Worm (Caenorhabditis elegans) whole organism, L4 larva: ENCODE measurements around the gene T27E4.7.

Experiments
- F44E2.7 ChIP-seq: fragments of 200-800 bp; sonication (Bioruptor generic); IDR thresholded peaks from 2 replicates; pipeline ENCODE4 v2.1.2; 2022; ENCODE audit warnings: missing genetic modification characterization, missing compliant biosample characterization
- F49E8.2 ChIP-seq: sonication (generic microtip); optimal IDR thresholded peaks from 2 replicates; lab custom pipeline; 2016; ENCODE audit warnings: missing compliant biosample characterization, mild to moderate bottlenecking, missing genetic modification characterization, borderline replicate concordance
- T20F7.1 ChIP-seq: fragments of 200-800 bp; sonication (Bioruptor generic); optimal IDR thresholded peaks from 2 replicates; lab custom pipeline; 2018; ENCODE audit warnings: mild to moderate bottlenecking, missing genetic modification characterization, missing compliant biosample characterization
- Y5F2A.4 ChIP-seq: fragments of 200-800 bp; sonication (Bioruptor generic); optimal IDR thresholded peaks from 2 replicates; lab custom pipeline; 2018; ENCODE audit warnings: mild to moderate bottlenecking, missing genetic modification characterization, missing compliant biosample characterization
- Y75B8A.6 ChIP-seq: fragments of 200-800 bp; sonication (Bioruptor generic); IDR thresholded peaks from 2 replicates; pipeline ENCODE4 v1.3.6; 2022; ENCODE audit warnings: missing genetic modification reagents, missing genetic modification characterization, missing compliant biosample characterization
- aha-1 ChIP-seq: fragments of 150-350 bp; peaks from one replicate; lab custom pipeline; 2014; ENCODE audit warnings: missing biosample characterization, missing genetic modification characterization
- ceh-32 ChIP-seq: sonication (generic microtip); optimal IDR thresholded peaks from 2 replicates; lab custom pipeline; 2016; ENCODE audit warnings: mild to moderate bottlenecking, missing genetic modification characterization, missing compliant biosample characterization; ENCODE audit not compliant: poor library complexity
- ceh-82 ChIP-seq: sonication (generic microtip); optimal IDR thresholded peaks from 2 replicates; lab custom pipeline; 2017; ENCODE audit warnings: missing biosample characterization, missing genetic modification characterization
- ctbp-1 ChIP-seq: fragments of 200-800 bp; sonication (Bioruptor generic); IDR thresholded peaks from 2 replicates; pipeline ENCODE4 v1.3.6; 2022; ENCODE audit warnings: missing genetic modification reagents, missing genetic modification characterization, missing compliant biosample characterization
- daf-16 ChIP-seq, 3 experiments: sonication (generic microtip); optimal IDR thresholded peaks; 2 replicates each; lab custom pipeline; 2016 to 2017; ENCODE audit warnings: missing genetic modification characterization in 3 of 3, missing genetic modification reagents in 3 of 3, mild to moderate bottlenecking in 2 of 3, missing compliant biosample characterization in 2 of 3, missing biosample characterization in 1 of 3, moderate library complexity in 1 of 3
- daf-8 ChIP-seq: fragments of 200-800 bp; sonication (Bioruptor generic); IDR thresholded peaks from 2 replicates; pipeline ENCODE4 v1.3.6; 2022; ENCODE audit warnings: missing genetic modification characterization, missing compliant biosample characterization
- dmd-6 ChIP-seq: fragments of 200-800 bp; sonication (Bioruptor generic); IDR thresholded peaks from 2 replicates; pipeline ENCODE4 v1.3.6; 2022; ENCODE audit warnings: missing genetic modification reagents, missing genetic modification characterization, missing compliant biosample characterization
- duxl-1 ChIP-seq: sonication (generic microtip); optimal IDR thresholded peaks from 2 replicates; lab custom pipeline; 2016; ENCODE audit warnings: mild to moderate bottlenecking, missing genetic modification characterization, moderate library complexity, missing compliant biosample characterization; ENCODE audit not compliant: poor library complexity
- dve-1 ChIP-seq: sonication (generic microtip); optimal IDR thresholded peaks from 2 replicates; lab custom pipeline; 2017; ENCODE audit warnings: antibody characterized with exemption, mild to moderate bottlenecking, missing genetic modification characterization, missing compliant biosample characterization; ENCODE audit not compliant: insufficient read depth
- egl-27 ChIP-seq: sonication (generic microtip); optimal IDR thresholded peaks from 3 replicates; lab custom pipeline; 2017; ENCODE audit warnings: missing biosample characterization, missing genetic modification reagents, missing genetic modification characterization
- fkh-10 ChIP-seq: fragments of 150-350 bp; optimal IDR thresholded peaks from 2 replicates; lab custom pipeline; 2014; ENCODE audit warnings: missing biosample characterization, missing genetic modification reagents, missing genetic modification characterization
- fos-1 ChIP-seq: fragments of 150-350 bp; optimal IDR thresholded peaks from 2 replicates; lab custom pipeline; 2014; ENCODE audit warnings: missing biosample characterization, missing genetic modification characterization
- hif-1 ChIP-seq, 2 experiments: sonication (generic microtip); optimal IDR thresholded peaks; 2 replicates each; lab custom pipeline; 2016 to 2017; ENCODE audit warnings: missing compliant biosample characterization in 2 of 2, missing genetic modification characterization in 2 of 2, missing genetic modification reagents in 2 of 2, missing genotype in 2 of 2, mild to moderate bottlenecking in 1 of 2
- hlh-11 ChIP-seq: fragments of 200-800 bp; sonication (Bioruptor generic); optimal IDR thresholded peaks from 2 replicates; lab custom pipeline; 2018; ENCODE audit warnings: mild to moderate bottlenecking, missing genetic modification characterization, missing compliant biosample characterization
- hlh-30 ChIP-seq: sonication (generic microtip); optimal IDR thresholded peaks from 2 replicates; lab custom pipeline; 2017; ENCODE audit warnings: antibody characterized with exemption, mild to moderate bottlenecking, missing genetic modification characterization, missing compliant biosample characterization; ENCODE audit not compliant: insufficient read depth
- lin-13 ChIP-seq: fragments of 150-350 bp; optimal IDR thresholded peaks from 2 replicates; lab custom pipeline; 2014; ENCODE audit warnings: missing biosample characterization, missing genetic modification reagents, missing genetic modification characterization
- lir-3 ChIP-seq: sonication (generic microtip); optimal IDR thresholded peaks from 2 replicates; lab custom pipeline; 2016; ENCODE audit warnings: mild to moderate bottlenecking, missing genetic modification characterization, missing compliant biosample characterization
- lsy-2 ChIP-seq, 2 experiments: fragments of 150-350 bp in 1 of 2; sonication (generic microtip) in 1 of 2; optimal IDR thresholded peaks; 2 replicates each; lab custom pipeline; 2014 to 2017; ENCODE audit warnings: missing biosample characterization in 2 of 2, missing genetic modification characterization in 2 of 2
- mdl-1 ChIP-seq, 2 experiments: fragments of 150-350 bp in 1 of 2; sonication (generic microtip) in 1 of 2; optimal IDR thresholded peaks; 2 replicates each; lab custom pipeline; 2014 to 2017; ENCODE audit warnings: missing biosample characterization in 2 of 2, missing genetic modification characterization in 2 of 2
- mdt-29 ChIP-seq: fragments of 200-800 bp; sonication (Bioruptor generic); IDR thresholded peaks from 2 replicates; pipeline ENCODE4 v1.3.6; 2022; ENCODE audit warnings: missing genetic modification reagents, missing genetic modification characterization, missing compliant biosample characterization
- mep-1 ChIP-seq: fragments of 150-350 bp; sonication (generic microtip); optimal IDR thresholded peaks from 3 replicates; lab custom pipeline; 2014; ENCODE audit warnings: missing biosample characterization, missing genetic modification characterization
- mes-2 ChIP-seq: sonication (generic microtip); optimal IDR thresholded peaks from 2 replicates; lab custom pipeline; 2016; ENCODE audit warnings: missing genotype, mild to moderate bottlenecking, missing genetic modification characterization, missing compliant biosample characterization; ENCODE audit not compliant: poor library complexity, severe bottlenecking
- nhr-10 ChIP-seq: fragments of 150-350 bp; optimal IDR thresholded peaks from 2 replicates; lab custom pipeline; 2014; ENCODE audit warnings: missing biosample characterization, missing genetic modification characterization
- nhr-28 ChIP-seq: fragments of 150-350 bp; optimal IDR thresholded peaks from 2 replicates; lab custom pipeline; 2014; ENCODE audit warnings: missing biosample characterization, missing genetic modification characterization
- nhr-42 ChIP-seq: fragments of 200-800 bp; sonication (Bioruptor generic); IDR thresholded peaks from 2 replicates; pipeline ENCODE4 v1.3.6; 2022; ENCODE audit warnings: missing genetic modification characterization, missing compliant biosample characterization
- nhr-48 ChIP-seq: sonication (generic microtip); optimal IDR thresholded peaks from 2 replicates; lab custom pipeline; 2016; ENCODE audit warnings: mild to moderate bottlenecking, missing genetic modification characterization, missing compliant biosample characterization
- nhr-77 ChIP-seq: fragments of 150-350 bp; optimal IDR thresholded peaks from 2 replicates; lab custom pipeline; 2014; ENCODE audit warnings: missing biosample characterization, missing genetic modification characterization
- pha-4 ChIP-seq, 2 experiments: fragments of 150-350 bp in 1 of 2; fragments of 200-800 bp in 1 of 2; sonication (Bioruptor generic) in 1 of 2; IDR thresholded peaks in 1 of 2; optimal IDR thresholded peaks in 1 of 2; 2 replicates each; pipeline versions ENCODE4 v1.3.6 to Lab custom; 2014 to 2022; ENCODE audit warnings: missing genetic modification characterization in 2 of 2, missing genetic modification reagents in 2 of 2, missing biosample characterization in 1 of 2, missing compliant biosample characterization in 1 of 2
- php-3 ChIP-seq: fragments of 200-800 bp; sonication (Bioruptor generic); IDR thresholded peaks from 2 replicates; pipeline ENCODE4 v1.3.6; 2022; ENCODE audit warnings: missing genetic modification reagents, missing genetic modification characterization, missing compliant biosample characterization
- pqm-1 ChIP-seq: sonication (generic microtip); optimal IDR thresholded peaks from 2 replicates; lab custom pipeline; 2017; ENCODE audit warnings: missing biosample characterization, missing genetic modification characterization
- rbr-2 ChIP-seq: sonication (generic microtip); optimal IDR thresholded peaks from 2 replicates; lab custom pipeline; 2016; ENCODE audit warnings: missing genotype, missing genetic modification characterization, missing compliant biosample characterization
- snpc-1.2 ChIP-seq: fragments of 200-800 bp; sonication (Bioruptor generic); IDR thresholded peaks from 2 replicates; pipeline ENCODE4 v1.3.6; 2022; ENCODE audit warnings: missing genetic modification reagents, missing genetic modification characterization, missing compliant biosample characterization
- tag-97 ChIP-seq: fragments of 200-800 bp; sonication (Bioruptor generic); IDR thresholded peaks from 2 replicates; pipeline ENCODE4 v1.3.6; 2022; ENCODE audit warnings: missing genetic modification characterization, missing compliant biosample characterization
- tra-1 ChIP-seq: fragments of 200-800 bp; sonication (Bioruptor generic); IDR thresholded peaks from 2 replicates; pipeline ENCODE4 v1.3.6; 2022; ENCODE audit warnings: missing genetic modification reagents, missing genetic modification characterization, missing compliant biosample characterization
- unc-130 ChIP-seq: sonication (generic microtip); optimal IDR thresholded peaks from 2 replicates; lab custom pipeline; 2016; ENCODE audit warnings: missing genetic modification reagents, missing genetic modification characterization, missing compliant biosample characterization
- unc-62 ChIP-seq, 3 experiments: fragments of 150-350 bp in 1 of 3; sonication (generic microtip); optimal IDR thresholded peaks in 2 of 3; peaks in 1 of 3; 1 replicate in 1 of 3; 2 replicates in 2 of 3; lab custom pipeline; 2014 to 2017; ENCODE audit warnings: missing biosample characterization in 3 of 3, missing genetic modification characterization in 3 of 3, missing genetic modification reagents in 3 of 3, missing genotype in 1 of 3
- zfp-2 ChIP-seq: sonication (generic microtip); optimal IDR thresholded peaks from 2 replicates; lab custom pipeline; 2016; ENCODE audit warnings: mild to moderate bottlenecking, missing genetic modification characterization, missing compliant biosample characterization
- zfp-3 ChIP-seq: fragments of 200-800 bp; sonication (Bioruptor generic); conservative IDR thresholded peaks from 2 replicates; pipeline ENCODE4 v1.3.6; 2022; ENCODE audit warnings: missing genetic modification reagents, missing genetic modification characterization, missing compliant biosample characterization
- ztf-11 ChIP-seq: fragments of 150-350 bp; optimal IDR thresholded peaks from 2 replicates; lab custom pipeline; 2014; ENCODE audit warnings: missing biosample characterization, missing genetic modification characterization

The T27E4.7 gene

ce11 chrV:9075827-9076226 lies 295 bp downstream of the T27E4.7 start (continued):
- TF ChIP-seq snpc-1.2 (no peak), lir-3 (tag; lab: Kevin White, UChicago) (no peak), zfp-2 (tag; lab: Kevin White, UChicago) (no peak), lin-13 (no peak), hlh-30 (tag; lab: Kevin White, UChicago) (peak; percentile 38), mdl-1 (tag; optimal IDR thresholded peaks at IDR 0.05; lab: Kevin White, UChicago) (peak in 1 of 2 experiments; percentile 32), ceh-32 (tag; lab: Kevin White, UChicago) (no peak), T20F7.1 (no peak), pqm-1 (tag; lab: Kevin White, UChicago) (no peak), nhr-28 (tag; lab: Kevin White, UChicago) (peak; percentile 25), duxl-1 (no peak), F44E2.7 (GFP tag; lab: Robert Waterston, UW) (no peak), unc-130 (GFP tag; lab: Kevin White, UChicago) (no peak), ctbp-1 (GFP tag; lab: Robert Waterston, UW) (no peak), Y5F2A.4 (GFP tag; lab: Kevin White, UChicago) (no peak), F49E8.2 (no peak), nhr-48 (tag; lab: Kevin White, UChicago) (no peak), nhr-77 (tag; lab: Kevin White, UChicago) (no peak), rbr-2 (tag; lab: Kevin White, UChicago) (no peak), Y75B8A.6 (GFP tag; lab: Robert Waterston, UW) (no peak), ceh-82 (tag; lab: Kevin White, UChicago) (no peak), daf-8 (no peak), tag-97 (GFP tag; lab: Robert Waterston, UW) (no peak), mes-2 (no peak), egl-27 (tag; lab: Kevin White, UChicago) (no peak), mdt-29 (GFP tag; lab: Robert Waterston, UW) (no peak), ztf-11 (tag; lab: Kevin White, UChicago) (no peak)

ce11 chrV:9074360-9074834 lies 1.7 kb downstream of the T27E4.7 start:
- TF ChIP-seq hif-1 (tag; optimal IDR thresholded peaks at IDR 0.05; lab: Kevin White, UChicago) (peak in 1 of 2 experiments; percentile 40), fos-1 (tag; lab: Kevin White, UChicago) (peak; percentile 80), dmd-6 (GFP tag; lab: Robert Waterston, UW) (peak; percentile 34; the same call in 1 of the 2 replicates), daf-8 (no peak), daf-16 (GFP tag; optimal IDR thresholded peaks at IDR 0.05; lab: Kevin White, UChicago) (no peak), daf-16 (tag; optimal IDR thresholded peaks at IDR 0.05; lab: Kevin White, UChicago) (peak; percentile 95), fkh-10 (GFP tag; lab: Kevin White, UChicago) (no peak), lsy-2 (tag; optimal IDR thresholded peaks at IDR 0.05; lab: Kevin White, UChicago) (peak; percentile 16 to 27), php-3 (peak; percentile 76), mep-1 (tag; lab: Kevin White, UChicago) (peak; percentile 59), unc-62 (GFP tag; optimal IDR thresholded peaks at IDR 0.05 in 1 of 2; lab: Kevin White, UChicago) (peak in 1 of 2 experiments; percentile 66), unc-62 (tag; optimal IDR thresholded peaks at IDR 0.05; lab: Kevin White, UChicago) (no peak), nhr-77 (tag; lab: Kevin White, UChicago) (peak; percentile 87), nhr-42 (GFP tag; lab: Robert Waterston, UW) (no peak), nhr-48 (tag; lab: Kevin White, UChicago) (peak; percentile 31), nhr-28 (tag; lab: Kevin White, UChicago) (peak; percentile 68), nhr-10 (tag; lab: Kevin White, UChicago) (peak; percentile 41), aha-1 (tag; lab: Kevin White, UChicago) (peak; percentile 96), tra-1 (GFP tag; lab: Robert Waterston, UW) (no peak), tag-97 (GFP tag; lab: Robert Waterston, UW) (no peak), hlh-30 (tag; lab: Kevin White, UChicago) (peak; percentile 53), pha-4 (GFP tag; IDR thresholded peaks at IDR 0.05; lab: Robert Waterston, UW) (0 out of 2 replicates have a peak, but pooled peaks have one; percentile 6), pha-4 (tag; optimal IDR thresholded peaks at IDR 0.05; lab: Kevin White, UChicago) (no peak), zfp-3 (GFP tag; lab: Robert Waterston, UW) (peak; percentile 4; the same call in 1 of the 2 replicates), dve-1 (tag; lab: Kevin White, UChicago) (peak; percentile 68), hlh-11 (tag; lab: Kevin White, UChicago) (peak; percentile 66), mdl-1 (tag; optimal IDR thresholded peaks at IDR 0.05; lab: Kevin White, UChicago) (peak in 1 of 2 experiments; percentile 49)
- TF ChIP-seq, all 104 proteins: peak for 19
